Fruit fly (Drosophila melanogaster): ENCODE measurements around the gene Cyp6d5.

DNA sequence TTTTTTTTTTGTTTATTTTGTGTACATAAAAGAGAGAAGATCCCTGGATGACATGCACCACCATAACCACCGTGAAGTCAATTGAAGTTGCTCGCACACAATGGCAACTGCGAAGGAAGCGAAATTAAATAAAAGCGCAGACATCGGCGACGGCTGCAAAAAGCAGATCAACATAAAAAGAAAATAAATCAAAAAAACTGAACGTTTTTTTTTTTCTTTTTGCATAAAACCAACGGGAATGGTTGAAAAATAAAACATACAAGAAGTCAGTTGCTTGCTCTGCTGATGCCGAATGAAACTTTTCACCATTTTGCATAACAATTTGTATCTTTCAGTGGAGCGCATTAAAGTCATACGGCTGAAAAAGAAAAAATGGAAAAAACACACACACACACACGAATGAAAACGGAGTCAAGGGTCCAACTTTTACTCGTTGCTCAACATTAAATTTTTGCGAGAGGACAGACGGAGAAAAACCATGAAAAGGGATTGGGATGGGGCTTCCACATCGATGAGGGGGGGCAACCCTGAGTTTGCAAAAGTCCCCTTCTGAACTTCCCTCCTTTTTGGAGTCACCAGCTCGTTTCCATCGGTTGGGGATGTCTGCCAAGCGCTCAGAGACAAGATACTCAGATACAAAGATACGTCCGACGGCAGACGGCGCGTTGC is 22.7 kb upstream of the Cyp6d5 start:
- no peak for TF ChIP-seq CG8478 (optimal IDR thresholded peaks at IDR 0.05)
- no peak for TF ChIP-seq CTCF (optimal IDR thresholded peaks at IDR 0.05)

Data from S2 (cell line).